Fruit fly (Drosophila melanogaster): ENCODE data around the gene CG42393.

The CG42393 gene

DNA sequence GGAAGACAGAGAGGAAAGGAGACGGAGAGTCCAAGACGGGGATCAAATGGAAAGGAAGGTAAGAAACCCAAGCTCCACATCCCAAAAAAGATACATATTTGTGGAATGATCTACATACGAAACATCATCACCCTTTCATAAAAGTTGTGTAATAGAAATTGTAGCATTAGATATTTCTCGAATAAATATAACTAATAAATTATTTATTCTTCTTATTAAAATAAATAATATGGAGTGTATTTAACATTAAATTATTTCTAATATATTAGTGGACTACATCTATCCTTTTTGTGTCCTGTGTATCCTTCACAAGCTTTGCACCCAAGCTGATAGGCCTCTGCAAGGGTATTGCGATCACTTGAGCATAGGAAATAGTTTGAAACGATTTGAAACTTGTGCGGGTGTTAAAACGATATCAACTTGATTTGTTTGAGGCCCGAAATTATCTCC is 25.7 kb upstream of the CG42393 start:
- TF ChIP-seq CG14655 (GFP tag; optimal IDR thresholded peaks at IDR 0.05) (peak; percentile 25), D1 (tag; optimal IDR thresholded peaks at IDR 0.05) (no peak)

DNA sequence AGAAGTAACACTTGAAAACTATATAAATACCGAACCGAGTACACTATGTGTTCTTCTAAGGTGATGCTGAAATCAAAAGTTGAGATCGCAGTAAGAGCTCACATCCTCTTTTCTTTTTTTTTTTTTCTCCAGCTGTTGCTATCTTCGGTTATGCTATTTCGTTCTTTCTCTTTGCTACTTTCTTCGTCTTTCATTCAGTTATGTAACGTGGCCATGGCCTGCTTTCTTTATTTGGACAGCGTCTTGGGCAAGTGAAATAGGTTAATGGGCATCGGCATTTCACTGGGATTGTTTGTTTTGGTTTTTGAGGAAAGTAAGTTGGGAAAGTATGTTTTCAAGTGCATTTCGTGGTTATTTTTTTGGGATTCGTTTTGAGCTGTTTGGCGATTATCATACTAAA is 24.9 kb upstream of the CG42393 start:
- no peak for TF ChIP-seq gl (tag; optimal IDR thresholded peaks at IDR 0.05)
- TF ChIP-seq Pif1A (GFP tag; optimal IDR thresholded peaks at IDR 0.05), result no peak
- no peak for TF ChIP-seq rn (GFP tag; IDR thresholded peaks at IDR 0.05)
- no peak for TF ChIP-seq CG8301 (tag; optimal IDR thresholded peaks at IDR 0.05)
- TF ChIP-seq fd96Ca (GFP tag; IDR thresholded peaks at IDR 0.05), result no peak

- no peak for TF ChIP-seq CG12605 (GFP tag; IDR thresholded peaks at IDR 0.05)
- TF ChIP-seq CG17806 (tag; optimal IDR thresholded peaks at IDR 0.05), result no peak
- TF ChIP-seq Ets98B (GFP tag; IDR thresholded peaks at IDR 0.05), result no peak
Observed at dm6 chr3L:18018553-18018952, 24.0 kb upstream of the CG42393 start.

DNA sequence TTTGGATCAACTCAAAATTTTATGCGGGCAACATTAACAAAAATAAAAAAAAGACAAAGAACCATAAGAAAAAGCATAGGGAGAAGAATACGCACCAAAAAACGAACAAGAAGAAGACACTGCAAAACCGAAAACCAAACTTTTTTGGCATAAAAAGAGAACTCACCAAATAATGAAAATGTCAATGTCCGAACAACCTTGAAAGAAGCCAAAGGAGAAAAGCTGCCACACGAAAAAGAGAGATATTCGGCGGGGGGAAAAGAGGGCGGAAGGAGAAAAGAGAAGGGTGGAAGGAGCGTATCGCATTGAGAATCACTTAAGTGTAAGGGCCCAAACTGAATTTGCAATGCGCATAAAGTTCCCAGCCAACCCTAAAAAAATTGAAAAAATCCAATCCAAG is 23.5 kb upstream of the CG42393 start:
- no peak for TF ChIP-seq Snoo (tag; optimal IDR thresholded peaks at IDR 0.05)
- TF ChIP-seq CG13204 (GFP tag; optimal IDR thresholded peaks at IDR 0.05), result no peak
- no peak for TF ChIP-seq CG12605 (GFP tag; IDR thresholded peaks at IDR 0.05)
- no peak for TF ChIP-seq CG17806 (tag; optimal IDR thresholded peaks at IDR 0.05)
- no peak for TF ChIP-seq CG34367 (tag; optimal IDR thresholded peaks at IDR 0.05)
- no peak for TF ChIP-seq Pif1A (GFP tag; optimal IDR thresholded peaks at IDR 0.05)
- no peak for TF ChIP-seq rn (GFP tag; IDR thresholded peaks at IDR 0.05)
- no peak for TF ChIP-seq CG10348 (GFP tag; IDR thresholded peaks at IDR 0.05)
- no peak for TF ChIP-seq EcR (GFP tag; optimal IDR thresholded peaks at IDR 0.05)
- no peak for TF ChIP-seq fd96Ca (GFP tag; IDR thresholded peaks at IDR 0.05)
- TF ChIP-seq CG8159 (tag; optimal IDR thresholded peaks at IDR 0.05), result no peak
- no peak for TF ChIP-seq CG9948 (tag; optimal IDR thresholded peaks at IDR 0.05)

DNA sequence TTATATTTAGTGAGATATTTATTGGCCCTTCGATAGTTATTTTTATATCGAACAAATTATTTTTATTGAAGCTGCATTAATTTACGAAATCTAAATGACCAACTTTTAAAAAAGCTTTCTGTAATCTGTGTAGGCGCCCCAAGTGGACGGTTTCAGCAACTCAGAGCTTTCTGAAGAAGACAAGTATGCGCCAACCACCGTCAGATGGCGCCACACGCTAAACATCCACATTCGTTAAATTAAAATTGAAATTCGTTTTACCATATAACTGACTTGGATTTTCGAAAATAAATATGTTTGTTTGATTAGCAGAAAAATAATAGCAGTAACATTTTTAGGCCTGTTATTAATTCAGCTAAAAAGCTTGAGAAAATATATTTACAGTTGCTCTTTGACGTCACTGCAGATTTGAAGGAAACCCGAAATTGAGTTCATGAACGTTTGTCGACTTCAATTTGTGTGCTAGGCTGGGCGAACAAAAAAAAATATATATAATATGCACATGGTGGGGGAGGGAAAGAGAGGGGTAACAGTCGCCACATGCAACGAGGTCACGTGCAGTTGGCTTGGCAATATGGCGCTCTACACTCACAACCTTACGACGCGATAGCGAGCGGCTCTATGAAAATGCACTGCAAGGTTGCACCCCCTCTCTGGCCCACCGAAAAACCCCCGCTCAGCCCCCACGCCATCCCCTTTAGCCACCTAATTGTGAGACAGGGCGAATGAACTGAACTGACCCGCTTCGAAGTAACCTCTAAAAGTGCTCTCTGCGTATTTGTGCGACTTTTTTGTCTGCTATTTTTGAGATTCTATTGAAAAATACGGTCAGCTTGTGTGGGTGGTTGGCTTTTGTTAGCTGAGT is 22.7 kb upstream of the CG42393 start:
- TF ChIP-seq Pif1B (GFP tag; optimal IDR thresholded peaks at IDR 0.05) (peak; percentile 41), Snoo (tag; optimal IDR thresholded peaks at IDR 0.05) (peak; percentile 77), CG10348 (GFP tag; IDR thresholded peaks at IDR 0.05) (no peak), CG34367 (tag; optimal IDR thresholded peaks at IDR 0.05) (peak; percentile 46), CG8301 (tag; optimal IDR thresholded peaks at IDR 0.05) (peak; percentile 67), CG4496 (GFP tag; IDR thresholded peaks at IDR 0.05) (peak; percentile 75), CG17806 (tag; optimal IDR thresholded peaks at IDR 0.05) (peak; percentile 50), CG12605 (GFP tag; IDR thresholded peaks at IDR 0.05) (peak; percentile 52), Ets98B (GFP tag; IDR thresholded peaks at IDR 0.05) (peak; percentile 75), gl (tag; optimal IDR thresholded peaks at IDR 0.05) (peak; percentile 11), fd96Ca (GFP tag; IDR thresholded peaks at IDR 0.05) (no peak), rn (GFP tag; IDR thresholded peaks at IDR 0.05) (no peak), CG32121 (GFP tag; IDR thresholded peaks at IDR 0.05) (peak; percentile 59; the same call in 1 of the 2 replicates), CG8159 (tag; optimal IDR thresholded peaks at IDR 0.05) (peak; percentile 35), CG13204 (GFP tag; optimal IDR thresholded peaks at IDR 0.05) (peak; percentile 23), D1 (tag; optimal IDR thresholded peaks at IDR 0.05) (peak; percentile 81), CG15710 (tag; optimal IDR thresholded peaks at IDR 0.05) (peak; percentile 47), CG9948 (tag; optimal IDR thresholded peaks at IDR 0.05) (peak; percentile 31), Pif1A (GFP tag; optimal IDR thresholded peaks at IDR 0.05) (peak; percentile 79), CG14655 (GFP tag; optimal IDR thresholded peaks at IDR 0.05) (peak; percentile 74), EcR (GFP tag; optimal IDR thresholded peaks at IDR 0.05) (peak; percentile 82)

DNA sequence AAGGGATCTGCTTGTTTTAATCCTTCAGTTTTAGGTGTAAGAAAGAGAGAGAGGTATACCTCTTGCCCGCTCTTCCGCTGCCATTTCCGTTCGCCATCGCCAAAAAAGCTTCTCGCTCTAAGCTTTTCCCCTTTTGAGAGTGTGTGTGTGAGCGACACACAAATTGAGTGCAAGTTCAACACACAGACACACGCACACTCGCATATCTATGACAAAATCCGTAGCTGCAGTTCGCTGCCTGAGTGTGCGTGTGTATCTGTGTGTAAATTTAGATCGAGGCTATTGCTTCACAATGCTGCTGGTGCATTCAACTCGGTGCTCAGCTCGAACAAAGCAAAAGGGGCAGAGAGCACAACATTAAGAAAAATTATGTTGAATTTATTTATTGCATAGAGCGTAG is 21.6 kb upstream of the CG42393 start:
- TF ChIP-seq Pif1B (GFP tag; optimal IDR thresholded peaks at IDR 0.05) (no peak), CG13204 (GFP tag; optimal IDR thresholded peaks at IDR 0.05) (no peak), Snoo (tag; optimal IDR thresholded peaks at IDR 0.05) (peak; percentile 7), EcR (GFP tag; optimal IDR thresholded peaks at IDR 0.05) (peak; percentile 90), Ets98B (GFP tag; IDR thresholded peaks at IDR 0.05) (peak; percentile 38; the same call in 1 of the 2 replicates), rn (GFP tag; IDR thresholded peaks at IDR 0.05) (no peak), CG8301 (tag; optimal IDR thresholded peaks at IDR 0.05) (no peak), CG9948 (tag; optimal IDR thresholded peaks at IDR 0.05) (no peak), Pif1A (GFP tag; optimal IDR thresholded peaks at IDR 0.05) (no peak), gl (tag; optimal IDR thresholded peaks at IDR 0.05) (no peak), CG10348 (GFP tag; IDR thresholded peaks at IDR 0.05) (no peak), CG4496 (GFP tag; IDR thresholded peaks at IDR 0.05) (peak; percentile 57; the same call in 2 of the 3 replicates), CG8159 (tag; optimal IDR thresholded peaks at IDR 0.05) (no peak), CG32121 (GFP tag; IDR thresholded peaks at IDR 0.05) (peak; percentile 43; the same call in 1 of the 2 replicates), CG12605 (GFP tag; IDR thresholded peaks at IDR 0.05) (no peak), CG34367 (tag; optimal IDR thresholded peaks at IDR 0.05) (no peak), CG17806 (tag; optimal IDR thresholded peaks at IDR 0.05) (no peak), D1 (tag; optimal IDR thresholded peaks at IDR 0.05) (no peak), CG15710 (tag; optimal IDR thresholded peaks at IDR 0.05) (no peak), CG14655 (GFP tag; optimal IDR thresholded peaks at IDR 0.05) (peak; percentile 16), fd96Ca (GFP tag; IDR thresholded peaks at IDR 0.05) (no peak)

Measured in whole organism, pupa.